Worm (Caenorhabditis elegans): ENCODE data around the gene cogc-6.

The cogc-6 gene

ce11 chrV:8180745-8181144 is 40.4 kb downstream of the cogc-6 start:
- peak; percentile 68 for TF ChIP-seq lin-38 (GFP tag; IDR thresholded peaks at IDR 0.05)

- TF ChIP-seq spr-3 (GFP tag; optimal IDR thresholded peaks at IDR 0.05) (no peak), nhr-111 (GFP tag; optimal IDR thresholded peaks at IDR 0.05) (no peak), Y75B8A.6 (GFP tag; IDR thresholded peaks at IDR 0.05) (no peak), rbr-2 (tag; optimal IDR thresholded peaks at IDR 0.05) (no peak), mdt-29 (GFP tag; IDR thresholded peaks at IDR 0.05) (no peak), snpc-1.2 (GFP tag; IDR thresholded peaks at IDR 0.05) (no peak), tag-97 (GFP tag; IDR thresholded peaks at IDR 0.05) (no peak), T20F7.1 (GFP tag; optimal IDR thresholded peaks at IDR 0.05) (no peak), F10B5.3 (tag; optimal IDR thresholded peaks at IDR 0.05) (no peak), gei-8 (GFP tag; optimal IDR thresholded peaks at IDR 0.05) (no peak), aha-1 (tag) (no peak), nhr-10 (tag; optimal IDR thresholded peaks at IDR 0.05) (no peak), tra-1 (GFP tag; IDR thresholded peaks at IDR 0.05) (no peak), F26F4.8 (GFP tag; conservative IDR thresholded peaks at IDR 0.05) (no peak), lin-13 (GFP tag; optimal IDR thresholded peaks at IDR 0.05) (peak; percentile 48), nhr-41 (GFP tag; IDR thresholded peaks at IDR 0.05) (no peak), unc-62 (GFP tag; optimal IDR thresholded peaks at IDR 0.05 in 1 of 2) (no peak), unc-62 (tag; optimal IDR thresholded peaks at IDR 0.05) (no peak), unc-130 (GFP tag; optimal IDR thresholded peaks at IDR 0.05) (no peak), daf-8 (GFP tag; IDR thresholded peaks at IDR 0.05) (no peak), ceh-28 (tag; optimal IDR thresholded peaks at IDR 0.05) (no peak), ces-1 (GFP tag; optimal IDR thresholded peaks at IDR 0.05) (no peak), nhr-237 (tag; optimal IDR thresholded peaks at IDR 0.05) (no peak), egl-43 (GFP tag; IDR thresholded peaks at IDR 0.05) (no peak), nhr-102 (tag; optimal IDR thresholded peaks at IDR 0.05) (no peak), ZK546.5 (tag; optimal IDR thresholded peaks at IDR 0.05) (no peak), hlh-11 (tag; optimal IDR thresholded peaks at IDR 0.05) (peak; percentile 35), cey-2 (tag; optimal IDR thresholded peaks at IDR 0.05; ENCODE audit: borderline replicate concordance, insufficient read depth) (no peak), spr-1 (tag; optimal IDR thresholded peaks at IDR 0.05) (no peak), nhr-48 (tag; optimal IDR thresholded peaks at IDR 0.05) (no peak), nhr-28 (tag; optimal IDR thresholded peaks at IDR 0.05) (peak; percentile 12), hmg-1.1 (GFP tag; IDR thresholded peaks at IDR 0.05) (peak; percentile 51; the same call in 1 of the 2 replicates), nhr-25 (tag; optimal IDR thresholded peaks at IDR 0.05; ENCODE audit: borderline replicate concordance, insufficient read depth) (no peak), attf-4 (tag; optimal IDR thresholded peaks at IDR 0.05) (no peak), zfp-3 (GFP tag; conservative IDR thresholded peaks at IDR 0.05) (no peak), zip-2 (tag; optimal IDR thresholded peaks at IDR 0.05) (no peak), saeg-2 (GFP tag; IDR thresholded peaks at IDR 0.05) (no peak), mep-1 (tag; optimal IDR thresholded peaks at IDR 0.05) (no peak), daf-12 (tag; optimal IDR thresholded peaks at IDR 0.05) (no peak), ama-1 (optimal IDR thresholded peaks at IDR 0.05) (no peak), ceh-32 (tag; optimal IDR thresholded peaks at IDR 0.05; ENCODE audit: poor library complexity) (no peak), nhr-11 (tag; optimal IDR thresholded peaks at IDR 0.05) (no peak), mxl-3 (GFP tag; optimal IDR thresholded peaks at IDR 0.05) (peak; percentile 5), pha-4 (GFP tag; IDR thresholded peaks at IDR 0.05) (no peak), pha-4 (tag; optimal IDR thresholded peaks at IDR 0.05) (no peak), nhr-76 (tag; optimal IDR thresholded peaks at IDR 0.05) (no peak), lir-3 (tag; optimal IDR thresholded peaks at IDR 0.05) (no peak), daf-19 (GFP tag; conservative IDR thresholded peaks at IDR 0.05) (no peak), dmd-8 (GFP tag; IDR thresholded peaks at IDR 0.05) (no peak)
These were observed 42.1 kb downstream of the cogc-6 start, which contains the start of gene srp-7 for ce11 chrV:8178914-8179542. Gene srp-7, plus strand, starts transcription at chrV:8179126.

Data from whole organism, L4 larva.